Worm (Caenorhabditis elegans) whole organism, mixed stage, embryonic: Measurements from ENCODE around the gene cct-8.

Source experiments
- ceh-39 ChIP-seq: fragments of 150-350 bp; optimal IDR thresholded peaks from 2 replicates; lab custom pipeline; 2014; ENCODE audit warnings: missing biosample characterization, missing genetic modification characterization
- ceh-83 ChIP-seq: fragments of 200-800 bp; sonication (Bioruptor generic); optimal IDR thresholded peaks from 2 replicates; lab custom pipeline; 2018; ENCODE audit warnings: mild to moderate bottlenecking, missing genetic modification characterization, missing compliant biosample characterization
- drap-1 ChIP-seq: fragments of 200-800 bp; sonication (Bioruptor generic); optimal IDR thresholded peaks from 3 replicates; lab custom pipeline; 2018; ENCODE audit warnings: mild to moderate bottlenecking, missing genetic modification characterization, missing compliant biosample characterization
- elt-1 ChIP-seq: sonication (generic microtip); optimal IDR thresholded peaks from 2 replicates; lab custom pipeline; 2017; ENCODE audit warnings: missing genetic modification characterization, mild to moderate bottlenecking, missing compliant biosample characterization, antibody characterized with exemption, moderate library complexity, borderline replicate concordance; ENCODE audit not compliant: insufficient read depth
- hlh-1 ChIP-seq: fragments of 150-350 bp; optimal IDR thresholded peaks from 2 replicates; lab custom pipeline; 2014; ENCODE audit warnings: missing biosample characterization, missing genetic modification reagents, missing genetic modification characterization
- mep-1 ChIP-seq: fragments of 150-350 bp; optimal IDR thresholded peaks from 2 replicates; lab custom pipeline; 2017; ENCODE audit warnings: missing biosample characterization, missing genetic modification reagents, missing genetic modification characterization, inconsistent platforms
- mls-2 ChIP-seq: sonication (generic microtip); optimal IDR thresholded peaks from 2 replicates; lab custom pipeline; 2016; ENCODE audit warnings: mild to moderate bottlenecking, missing genetic modification characterization, moderate library complexity, missing compliant biosample characterization
- nhr-2 ChIP-seq: fragments of 150-350 bp; optimal IDR thresholded peaks from 2 replicates; lab custom pipeline; 2014; ENCODE audit warnings: missing biosample characterization, missing genetic modification characterization
- nhr-237 ChIP-seq: fragments of 150-350 bp; optimal IDR thresholded peaks from 2 replicates; lab custom pipeline; 2014; ENCODE audit warnings: missing biosample characterization, missing genetic modification characterization
- nhr-76 ChIP-seq: sonication (generic microtip); optimal IDR thresholded peaks from 2 replicates; lab custom pipeline; 2017; ENCODE audit warnings: missing biosample characterization, missing genetic modification characterization
- pha-4 ChIP-seq: fragments of 150-350 bp; optimal IDR thresholded peaks from 2 replicates; lab custom pipeline; 2018; ENCODE audit warnings: missing biosample characterization, missing genetic modification reagents, missing genetic modification characterization
- sem-2 ChIP-seq: fragments of 200-800 bp; sonication (Bioruptor generic); optimal IDR thresholded peaks from 2 replicates; lab custom pipeline; 2018; ENCODE audit warnings: mild to moderate bottlenecking, missing genetic modification characterization, missing compliant biosample characterization
- tbx-8 ChIP-seq: fragments of 200-800 bp; sonication (Bioruptor generic); optimal IDR thresholded peaks from 2 replicates; lab custom pipeline; 2018; ENCODE audit warnings: mild to moderate bottlenecking, missing genetic modification characterization, moderate library complexity, missing compliant biosample characterization
- zip-8 ChIP-seq: fragments of 150-350 bp; optimal IDR thresholded peaks from 2 replicates; lab custom pipeline; 2014; ENCODE audit warnings: missing biosample characterization, missing genetic modification characterization

The cct-8 gene

ce11 chrIV:1044287-1044686 is 49.4 kb downstream of the cct-8 start, which contains the start of gene Y55F3AM.11:
Gene Y55F3AM.11, minus strand, starts transcription at chrIV:1044387.
- TF ChIP-seq nhr-76 (tag; lab: Kevin White, UChicago), result no peak

DNA sequence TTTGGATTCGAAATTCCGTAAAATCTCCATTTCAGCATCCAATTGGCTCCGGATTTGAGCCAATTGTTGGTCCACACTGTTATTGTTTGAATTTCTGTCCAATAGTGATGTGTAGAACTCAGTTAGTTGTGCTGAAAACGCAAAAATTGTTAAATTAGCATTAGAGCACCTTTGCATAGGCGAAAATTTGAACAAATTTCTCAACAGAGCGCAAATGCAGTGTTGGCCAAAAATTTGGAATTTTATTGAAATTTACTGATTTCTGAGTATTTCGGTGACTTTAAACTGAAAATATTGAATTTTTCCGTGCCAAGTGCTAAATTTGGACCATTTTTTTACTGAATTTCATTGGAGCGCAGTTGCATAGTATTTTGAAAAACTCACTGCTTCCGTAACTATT is 53.2 kb downstream of the cct-8 start:
- TF ChIP-seq pha-4 (no peak), nhr-76 (tag; lab: Kevin White, UChicago) (no peak), ceh-83 (no peak), nhr-2 (no peak), sem-2 (GFP tag; lab: Kevin White, UChicago) (no peak), mls-2 (no peak), hlh-1 (tag; lab: Kevin White, UChicago) (no peak), tbx-8 (GFP tag; lab: Kevin White, UChicago) (no peak), drap-1 (GFP tag; lab: Kevin White, UChicago) (no peak)

DNA sequence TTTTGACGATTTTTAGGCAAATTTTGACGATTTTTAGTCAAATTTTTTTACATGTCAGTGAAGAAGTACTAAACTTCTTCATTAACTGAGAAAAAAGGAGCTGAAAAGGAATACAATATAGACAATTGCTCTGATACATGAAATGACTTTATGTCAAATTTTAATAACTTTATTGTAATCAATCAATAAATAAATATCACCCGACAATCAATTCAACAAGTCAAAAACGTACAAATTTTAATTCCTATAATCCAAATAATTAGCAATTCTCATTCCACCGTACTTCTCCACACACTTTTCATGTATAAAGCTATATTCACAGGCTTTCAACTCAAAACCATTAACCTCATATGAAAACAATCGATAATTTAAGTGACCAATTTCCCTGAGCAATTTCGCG is 55.2 kb downstream of the cct-8 start:
- no peak for TF ChIP-seq nhr-237 (tag; lab: Kevin White, UChicago)
- no peak for TF ChIP-seq mep-1
- no peak for TF ChIP-seq drap-1 (GFP tag; lab: Kevin White, UChicago)
- no peak for TF ChIP-seq ceh-83
- no peak for TF ChIP-seq elt-1
- no peak for TF ChIP-seq ceh-39 (tag; lab: Kevin White, UChicago)
- no peak for TF ChIP-seq zip-8 (tag; lab: Kevin White, UChicago)
